Worm (Caenorhabditis elegans) whole organism, early embryonic: Measurements from ENCODE around the gene ucr-1.

ENCODE experiments used
- B0310.2 ChIP-seq: sonication (generic microtip); optimal IDR thresholded peaks from 2 replicates; lab custom pipeline; 2016; ENCODE audit warnings: mild to moderate bottlenecking, missing genetic modification characterization, missing compliant biosample characterization
- F13C5.2 ChIP-seq: sonication (generic microtip); optimal IDR thresholded peaks from 2 replicates; lab custom pipeline; 2017; ENCODE audit warnings: mild to moderate bottlenecking, missing genetic modification characterization, inconsistent platforms, missing compliant biosample characterization
- aly-1 ChIP-seq: sonication (generic microtip); optimal IDR thresholded peaks from 2 replicates; lab custom pipeline; 2016; ENCODE audit warnings: missing genetic modification characterization, missing compliant biosample characterization
- ama-1 ChIP-seq: fragments of 150-350 bp; optimal IDR thresholded peaks from 2 replicates; lab custom pipeline; 2014
- ceh-13 ChIP-seq: fragments of 200-800 bp; sonication (Bioruptor generic); optimal IDR thresholded peaks from 2 replicates; lab custom pipeline; 2018; ENCODE audit warnings: mild to moderate bottlenecking, missing genetic modification characterization, missing compliant biosample characterization
- ceh-36 ChIP-seq: sonication (generic microtip); optimal IDR thresholded peaks from 2 replicates; lab custom pipeline; 2016; ENCODE audit warnings: missing genetic modification characterization, inconsistent platforms, missing compliant biosample characterization
- ets-7 ChIP-seq: sonication (generic microtip); optimal IDR thresholded peaks from 2 replicates; lab custom pipeline; 2016; ENCODE audit warnings: missing genotype, missing genetic modification characterization, missing compliant biosample characterization
- flt-1 ChIP-seq: fragments of 200-800 bp; sonication (Bioruptor generic); IDR thresholded peaks from 2 replicates; pipeline ENCODE4 v1.3.6; 2022; ENCODE audit warnings: missing genetic modification characterization, missing compliant biosample characterization
- hmbx-1 ChIP-seq: sonication (generic microtip); optimal IDR thresholded peaks from 2 replicates; lab custom pipeline; 2016; ENCODE audit warnings: mild to moderate bottlenecking, missing genetic modification characterization, missing compliant biosample characterization
- hmg-4 ChIP-seq: fragments of 200-800 bp; sonication (Bioruptor generic); optimal IDR thresholded peaks from 2 replicates; lab custom pipeline; 2018; ENCODE audit warnings: mild to moderate bottlenecking, missing genetic modification characterization, missing compliant biosample characterization
- hnd-1 ChIP-seq: sonication (generic microtip); optimal IDR thresholded peaks from 2 replicates; lab custom pipeline; 2016; ENCODE audit warnings: missing genetic modification characterization, missing compliant biosample characterization
- pes-1 ChIP-seq: fragments of 200-800 bp; sonication (Bioruptor generic); IDR thresholded peaks from 2 replicates; pipeline ENCODE4 v1.3.6; 2022; ENCODE audit warnings: missing genetic modification reagents, missing genetic modification characterization, missing compliant biosample characterization
- scrt-1 ChIP-seq: fragments of 200-800 bp; sonication (Bioruptor generic); IDR thresholded peaks from 2 replicates; pipeline ENCODE4 v1.3.6; 2022; ENCODE audit warnings: missing genetic modification characterization, missing compliant biosample characterization
- sea-1 ChIP-seq: fragments of 200-800 bp; sonication (Bioruptor generic); conservative IDR thresholded peaks from 2 replicates; pipeline ENCODE4 v1.3.6; 2022; ENCODE audit warnings: missing genetic modification characterization, missing compliant biosample characterization
- tbx-11 ChIP-seq: fragments of 200-800 bp; sonication (Bioruptor generic); IDR thresholded peaks from 2 replicates; pipeline ENCODE4 v1.3.6; 2022; ENCODE audit warnings: missing genetic modification characterization, missing compliant biosample characterization
- tbx-37 ChIP-seq: fragments of 200-800 bp; sonication (Bioruptor generic); conservative IDR thresholded peaks from 2 replicates; pipeline ENCODE4 v1.3.6; 2022; ENCODE audit warnings: missing genetic modification reagents, missing genetic modification characterization, missing compliant biosample characterization
- tra-4 ChIP-seq: sonication (generic microtip); optimal IDR thresholded peaks from 2 replicates; lab custom pipeline; 2017; ENCODE audit warnings: missing genetic modification characterization, missing compliant biosample characterization

ucr-1 gene

ce11 chrIII:5599958-5600357 lies 8.0 kb downstream of the ucr-1 start, which contains the start of gene wdr-37:
Gene wdr-37 (minus strand): TSS chrIII:5600058.
- TF ChIP-seq ama-1 (lab: Kevin White, UChicago) (no peak), sea-1 (GFP tag; lab: Robert Waterston, UW) (no peak), ceh-36 (tag; lab: Kevin White, UChicago) (no peak), hmbx-1 (tag; lab: Kevin White, UChicago) (no peak), scrt-1 (GFP tag; lab: Robert Waterston, UW) (no peak), tbx-11 (GFP tag; lab: Robert Waterston, UW) (no peak), F13C5.2 (tag; lab: Kevin White, UChicago) (no peak), B0310.2 (tag; lab: Kevin White, UChicago) (no peak), tra-4 (tag; lab: Kevin White, UChicago) (no peak), ets-7 (tag; lab: Kevin White, UChicago) (no peak), aly-1 (tag; lab: Kevin White, UChicago) (no peak), pes-1 (GFP tag; lab: Robert Waterston, UW) (no peak), hnd-1 (tag; lab: Kevin White, UChicago) (no peak), flt-1 (GFP tag; lab: Robert Waterston, UW) (no peak), ceh-13 (GFP tag; lab: Kevin White, UChicago) (no peak), hmg-4 (GFP tag; lab: Kevin White, UChicago) (no peak)

- TF ChIP-seq aly-1 (tag; lab: Kevin White, UChicago) = peak; percentile 99
- peak; percentile 96 for TF ChIP-seq tbx-37 (GFP tag; lab: Robert Waterston, UW)
- peak; percentile 98 for TF ChIP-seq scrt-1 (GFP tag; lab: Robert Waterston, UW)
- TF ChIP-seq F13C5.2 (tag; lab: Kevin White, UChicago) = peak; percentile 97
- TF ChIP-seq ama-1 (lab: Kevin White, UChicago) = no peak
- TF ChIP-seq flt-1 (GFP tag; lab: Robert Waterston, UW) = peak; percentile 98
- peak; percentile 97 for TF ChIP-seq ceh-36 (tag; lab: Kevin White, UChicago)
- peak; percentile 96 for TF ChIP-seq B0310.2 (tag; lab: Kevin White, UChicago)
- peak; percentile 90 for TF ChIP-seq ets-7 (tag; lab: Kevin White, UChicago)
- TF ChIP-seq ceh-13 (GFP tag; lab: Kevin White, UChicago) = peak; percentile 91
- TF ChIP-seq hmg-4 (GFP tag; lab: Kevin White, UChicago) = peak; percentile 99
- TF ChIP-seq tra-4 (tag; lab: Kevin White, UChicago) = peak; percentile 94
- TF ChIP-seq pes-1 (GFP tag; lab: Robert Waterston, UW) = peak; percentile 97
- peak; percentile 91 for TF ChIP-seq hmbx-1 (tag; lab: Kevin White, UChicago)
- TF ChIP-seq sea-1 (GFP tag; lab: Robert Waterston, UW) = peak; percentile 97
- TF ChIP-seq tbx-11 (GFP tag; lab: Robert Waterston, UW) = peak; percentile 96
- TF ChIP-seq hnd-1 (tag; lab: Kevin White, UChicago) = peak; percentile 86
These were observed 10.1 kb downstream of the ucr-1 start for ce11 chrIII:5601999-5602398.

- no peak for TF ChIP-seq scrt-1 (GFP tag; lab: Robert Waterston, UW)
- TF ChIP-seq tbx-37 (GFP tag; lab: Robert Waterston, UW) = 0 out of 2 replicates have a peak, but pooled peaks have one; percentile 33
- no peak for TF ChIP-seq ceh-36 (tag; lab: Kevin White, UChicago)
- TF ChIP-seq F13C5.2 (tag; lab: Kevin White, UChicago) = peak; percentile 6
- TF ChIP-seq flt-1 (GFP tag; lab: Robert Waterston, UW) = no peak
- TF ChIP-seq pes-1 (GFP tag; lab: Robert Waterston, UW) = no peak
- TF ChIP-seq hmg-4 (GFP tag; lab: Kevin White, UChicago) = peak; percentile 68
- TF ChIP-seq ets-7 (tag; lab: Kevin White, UChicago) = peak; percentile 1
- TF ChIP-seq B0310.2 (tag; lab: Kevin White, UChicago) = no peak
These were observed 11.6 kb downstream of the ucr-1 start, which contains the start of gene madf-11 for ce11 chrIII:5603439-5603986. Gene madf-11 (minus strand): TSS chrIII:5603489.

- no peak for TF ChIP-seq flt-1 (GFP tag; lab: Robert Waterston, UW)
- TF ChIP-seq ceh-36 (tag; lab: Kevin White, UChicago) = no peak
- no peak for TF ChIP-seq hnd-1 (tag; lab: Kevin White, UChicago)
- no peak for TF ChIP-seq ets-7 (tag; lab: Kevin White, UChicago)
- no peak for TF ChIP-seq pes-1 (GFP tag; lab: Robert Waterston, UW)
- no peak for TF ChIP-seq ceh-13 (GFP tag; lab: Kevin White, UChicago)
- TF ChIP-seq tbx-37 (GFP tag; lab: Robert Waterston, UW) = no peak
- TF ChIP-seq F13C5.2 (tag; lab: Kevin White, UChicago) = no peak
- TF ChIP-seq tra-4 (tag; lab: Kevin White, UChicago) = no peak
- TF ChIP-seq sea-1 (GFP tag; lab: Robert Waterston, UW) = no peak
- TF ChIP-seq tbx-11 (GFP tag; lab: Robert Waterston, UW) = no peak
- TF ChIP-seq aly-1 (tag; lab: Kevin White, UChicago) = no peak
- TF ChIP-seq scrt-1 (GFP tag; lab: Robert Waterston, UW) = no peak
- TF ChIP-seq ama-1 (lab: Kevin White, UChicago) = no peak
- no peak for TF ChIP-seq B0310.2 (tag; lab: Kevin White, UChicago)
- no peak for TF ChIP-seq hmg-4 (GFP tag; lab: Kevin White, UChicago)
- TF ChIP-seq hmbx-1 (tag; lab: Kevin White, UChicago) = no peak
These were observed 12.1 kb downstream of the ucr-1 start, which contains the start of gene xnd-1 for ce11 chrIII:5604080-5604479. Gene xnd-1 (plus strand): TSS chrIII:5604460.

- TF ChIP-seq pes-1 (GFP tag; lab: Robert Waterston, UW) (no peak), aly-1 (tag; lab: Kevin White, UChicago) (no peak), hnd-1 (tag; lab: Kevin White, UChicago) (no peak), hmg-4 (GFP tag; lab: Kevin White, UChicago) (no peak), F13C5.2 (tag; lab: Kevin White, UChicago) (no peak), scrt-1 (GFP tag; lab: Robert Waterston, UW) (no peak), B0310.2 (tag; lab: Kevin White, UChicago) (no peak), tbx-37 (GFP tag; lab: Robert Waterston, UW) (no peak), ceh-13 (GFP tag; lab: Kevin White, UChicago) (no peak), ama-1 (lab: Kevin White, UChicago) (no peak), sea-1 (GFP tag; lab: Robert Waterston, UW) (no peak), ets-7 (tag; lab: Kevin White, UChicago) (no peak), tbx-11 (GFP tag; lab: Robert Waterston, UW) (no peak), ceh-36 (tag; lab: Kevin White, UChicago) (no peak), flt-1 (GFP tag; lab: Robert Waterston, UW) (no peak), hmbx-1 (tag; lab: Kevin White, UChicago) (no peak), tra-4 (tag; lab: Kevin White, UChicago) (no peak)
These were observed 18.3 kb downstream of the ucr-1 start, which contains the start of gene C05D2.8 for ce11 chrIII:5610276-5610675. Gene C05D2.8 (minus strand): TSS chrIII:5610346.
